Fruit fly (Drosophila melanogaster): ENCODE results near the gene CG11498.
A peak's percentile ranks its signal among the peaks of the same experiment; 100 is the strongest.

CG11498 gene

DNA sequence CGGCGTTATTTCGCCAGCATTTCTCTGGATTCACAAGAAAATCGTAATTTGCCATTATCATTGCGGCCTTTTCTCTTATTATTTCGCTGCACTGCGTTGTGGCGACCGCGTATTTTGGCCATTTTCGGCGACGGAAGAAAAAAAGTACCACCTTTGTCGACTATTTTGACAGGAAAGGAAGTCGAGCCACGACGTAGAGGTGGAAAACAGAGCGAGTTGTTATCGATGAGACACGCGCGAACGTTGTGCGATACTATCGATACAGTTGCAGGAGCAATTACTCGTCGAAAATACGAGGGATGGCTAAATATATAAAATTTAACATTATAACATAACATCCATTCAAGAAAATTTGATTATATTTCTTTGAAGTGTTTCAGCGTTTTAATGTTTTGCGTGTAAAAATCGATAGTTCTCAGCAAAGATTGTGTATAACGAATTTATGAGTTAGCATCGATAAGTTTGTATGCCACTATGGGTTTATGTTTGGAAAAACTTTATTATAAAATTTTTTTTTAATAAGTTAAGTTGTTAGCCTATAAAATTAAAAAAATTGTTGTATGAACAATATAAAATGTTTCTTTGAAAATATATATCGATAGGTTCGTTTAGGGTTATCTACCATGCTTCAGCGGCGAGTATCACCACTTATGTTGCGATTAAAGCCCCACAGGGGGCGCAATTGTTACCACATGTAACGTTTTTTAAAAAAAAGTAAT, 48.7 kb upstream of the CG11498 start, which contains the start of gene RpS7 (continued):
- peak; percentile 71 for TF ChIP-seq Atf6 (GFP tag; IDR thresholded peaks at IDR 0.05)
- peak; percentile 5 for TF ChIP-seq HLH54F (GFP tag; optimal IDR thresholded peaks at IDR 0.05)
- TF ChIP-seq CG11560 (tag; IDR thresholded peaks at IDR 0.05), result peak; percentile 49; the same call in 1 of the 3 replicates
- TF ChIP-seq CG10654 (GFP tag; optimal IDR thresholded peaks at IDR 0.05), result peak; percentile 55
- no peak; the same call in 1 of the 2 replicates for TF ChIP-seq Taf1 (GFP tag; IDR thresholded peaks at IDR 0.05)
- TF ChIP-seq Oli (tag; optimal IDR thresholded peaks at IDR 0.05), result peak; percentile 46
- TF ChIP-seq CG12391 (tag; optimal IDR thresholded peaks at IDR 0.05), result peak; percentile 72
- peak; percentile 50; the same call in 1 of the 2 replicates for TF ChIP-seq CG8765 (GFP tag; IDR thresholded peaks at IDR 0.05)
- TF ChIP-seq CG14710 (tag; optimal IDR thresholded peaks at IDR 0.05), result peak; percentile 82
- peak; percentile 48 for TF ChIP-seq CG9797 (GFP tag; optimal IDR thresholded peaks at IDR 0.05)
- TF ChIP-seq CG8944 (GFP tag; optimal IDR thresholded peaks at IDR 0.05), result peak; percentile 18
- TF ChIP-seq CG6254 (GFP tag; optimal IDR thresholded peaks at IDR 0.05), result peak; percentile 42
- peak; percentile 98 for TF ChIP-seq hb (GFP tag; IDR thresholded peaks at IDR 0.05; ENCODE audit: partially characterized antibody)
- TF ChIP-seq gsb-n (tag; optimal IDR thresholded peaks at IDR 0.05), result peak; percentile 46
- TF ChIP-seq gro (GFP tag; optimal IDR thresholded peaks at IDR 0.05), result peak; percentile 45
- peak; percentile 67; the same call in 1 of the 3 replicates for TF ChIP-seq CG6175 (GFP tag; IDR thresholded peaks at IDR 0.05)
- no peak for TF ChIP-seq Lpt (GFP tag; optimal IDR thresholded peaks at IDR 0.05)
- TF ChIP-seq emc (GFP tag; optimal IDR thresholded peaks at IDR 0.05), result peak; percentile 18
- TF ChIP-seq CG18599 (GFP tag; optimal IDR thresholded peaks at IDR 0.05), result peak; percentile 49
- peak; percentile 87 for TF ChIP-seq NfI (GFP tag; optimal IDR thresholded peaks at IDR 0.05)
- TF ChIP-seq CG14441 (GFP tag; IDR thresholded peaks at IDR 0.05), result peak; percentile 57
- TF ChIP-seq CG10565 (GFP tag; optimal IDR thresholded peaks at IDR 0.05), result no peak
- TF ChIP-seq stc (GFP tag; IDR thresholded peaks at IDR 0.05), result peak; percentile 76
- TF ChIP-seq rib (GFP tag; IDR thresholded peaks at IDR 0.05), result peak; percentile 66
- no peak for TF ChIP-seq pnt (GFP tag; optimal IDR thresholded peaks at IDR 0.05)
- TF ChIP-seq CG11247 (GFP tag; IDR thresholded peaks at IDR 0.05), result peak; percentile 82
- peak; percentile 99 for TF ChIP-seq knrl (GFP tag; IDR thresholded peaks at IDR 0.05; ENCODE audit: partially characterized antibody)
- TF ChIP-seq Bgb (GFP tag; IDR thresholded peaks at IDR 0.05; ENCODE audit: partially characterized antibody), result peak; percentile 96
- peak; percentile 25; the same call in 1 of the 2 replicates for TF ChIP-seq MBD-R2 (GFP tag; IDR thresholded peaks at IDR 0.05)
- TF ChIP-seq Fer3 (tag; optimal IDR thresholded peaks at IDR 0.05), result peak; percentile 72
- peak; percentile 46 for TF ChIP-seq CG6683 (GFP tag; optimal IDR thresholded peaks at IDR 0.05)
- no peak; the same call in 2 of the 3 replicates for TF ChIP-seq Mrtf (GFP tag; IDR thresholded peaks at IDR 0.05)
- peak; percentile 20 for TF ChIP-seq TFAM (GFP tag; optimal IDR thresholded peaks at IDR 0.05)
- TF ChIP-seq CG34422 (GFP tag; IDR thresholded peaks at IDR 0.05), result peak; percentile 68; the same call in 2 of the 3 replicates
- TF ChIP-seq CG13775 (GFP tag; optimal IDR thresholded peaks at IDR 0.05), result peak; percentile 86
- TF ChIP-seq nerfin-2 (GFP tag; IDR thresholded peaks at IDR 0.05; ENCODE audit: partially characterized antibody), result peak; percentile 95
- TF ChIP-seq CG8281 (tag; optimal IDR thresholded peaks at IDR 0.05), result peak; percentile 27
- TF ChIP-seq en (GFP tag; optimal IDR thresholded peaks at IDR 0.05), result no peak
- peak; percentile 70 for TF ChIP-seq CG12104 (GFP tag; optimal IDR thresholded peaks at IDR 0.05)
- TF ChIP-seq Sin3A (optimal IDR thresholded peaks at IDR 0.05), result peak; percentile 73
- TF ChIP-seq CG17802 (tag; optimal IDR thresholded peaks at IDR 0.05), result peak; percentile 60
- peak; percentile 79; the same call in 1 of the 2 replicates for TF ChIP-seq NFAT (GFP tag; IDR thresholded peaks at IDR 0.05)
- peak; percentile 93 for TF ChIP-seq Ets65A (GFP tag)
- peak; percentile 28 for TF ChIP-seq D19B (GFP tag; optimal IDR thresholded peaks at IDR 0.05)
- TF ChIP-seq CG32772 (GFP tag; IDR thresholded peaks at IDR 0.05), result peak; percentile 61
- peak; percentile 79 for TF ChIP-seq fd64A (GFP tag; optimal IDR thresholded peaks at IDR 0.05)
- no peak for TF ChIP-seq CG3065 (GFP tag; optimal IDR thresholded peaks at IDR 0.05)
- peak; percentile 34 for TF ChIP-seq jumu (GFP tag; optimal IDR thresholded peaks at IDR 0.05)
- peak; percentile 79 for TF ChIP-seq CG9437 (GFP tag; optimal IDR thresholded peaks at IDR 0.05)
